Fruit fly (Drosophila melanogaster) whole organism, prepupa: ENCODE measurements around the gene CG12017.

Experiments
- Blimp-1 ChIP-seq: fragments of 200-800 bp; sonication (Bioruptor generic); optimal IDR thresholded peaks from 3 replicates; lab custom pipeline; 2017; ENCODE audit warnings: missing biosample characterization, missing genetic modification characterization, mild to moderate bottlenecking, moderate library complexity, missing genetic modification reagents
- CG11902 ChIP-seq: fragments of 200-800 bp; sonication (Bioruptor generic); optimal IDR thresholded peaks from 3 replicates; lab custom pipeline; 2016; ENCODE audit warnings: missing biosample characterization, missing genetic modification characterization
- CG32006 ChIP-seq: fragments of 200-800 bp; sonication (Bioruptor generic); optimal IDR thresholded peaks from 3 replicates; lab custom pipeline; 2017; ENCODE audit warnings: missing biosample characterization, mild to moderate bottlenecking, missing genetic modification characterization
- CG6163 ChIP-seq: fragments of 200-800 bp; sonication (Bioruptor generic); IDR thresholded peaks from 3 replicates; pipeline ENCODE4 v1.3.6; 2022; ENCODE audit warnings: missing biosample characterization, missing genetic modification characterization
- Eip75B ChIP-seq: fragments of 200-800 bp; sonication (Bioruptor generic); optimal IDR thresholded peaks from 3 replicates; lab custom pipeline; 2016; ENCODE audit warnings: missing biosample characterization, missing genetic modification characterization
- net ChIP-seq: fragments of 200-800 bp; sonication (Bioruptor generic); optimal IDR thresholded peaks from 3 replicates; lab custom pipeline; 2016; ENCODE audit warnings: missing biosample characterization, missing genetic modification characterization
- salr ChIP-seq, 2 experiments: fragments of 200-800 bp; sonication (Bioruptor generic); optimal IDR thresholded peaks; 3 replicates each; lab custom pipeline; 2016 to 2018; ENCODE audit warnings: missing biosample characterization in 2 of 2, missing genetic modification characterization in 2 of 2, mild to moderate bottlenecking in 1 of 2
- svp ChIP-seq: fragments of 200-800 bp; sonication (Bioruptor generic); peaks from one replicate; lab custom pipeline; 2016; ENCODE audit warnings: missing biosample characterization, missing genetic modification characterization

DNA sequence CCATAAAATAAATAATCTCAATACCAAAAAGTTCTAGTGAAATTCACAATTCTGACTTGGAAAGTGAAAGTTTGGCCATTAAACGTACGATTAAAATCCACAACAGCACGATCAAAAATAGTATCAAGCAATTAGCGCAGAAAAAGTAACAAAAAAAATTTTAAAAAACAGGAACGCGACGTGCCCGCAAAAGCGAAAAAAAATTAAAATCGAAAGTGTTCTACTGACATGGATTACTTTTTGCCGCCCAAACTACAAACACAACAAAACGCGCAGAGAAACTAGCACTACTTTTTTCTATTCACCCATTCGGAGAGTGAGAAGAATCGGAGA lies 30.4 kb upstream of the CG12017 start:
- TF ChIP-seq Eip75B (GFP tag; lab: Kevin White, UChicago) (no peak), svp (GFP tag; lab: Kevin White, UChicago) (no peak), CG11902 (no peak), CG32006 (no peak), CG6163 (GFP tag; lab: Robert Waterston, UW) (no peak), Blimp-1 (GFP tag; lab: Kevin White, UChicago) (peak; percentile 85), salr (GFP tag; optimal IDR thresholded peaks at IDR 0.05; lab: Kevin White, UChicago) (no peak), net (no peak)
